Worm (Caenorhabditis elegans) whole organism, early embryonic: ENCODE measurements around the gene col-156.

Experiments
- aly-1 ChIP-seq: sonication (generic microtip); optimal IDR thresholded peaks from 2 replicates; lab custom pipeline; 2016; ENCODE audit warnings: missing genetic modification characterization, missing compliant biosample characterization
- ama-1 ChIP-seq: fragments of 150-350 bp; optimal IDR thresholded peaks from 2 replicates; lab custom pipeline; 2014
- sea-1 ChIP-seq: fragments of 200-800 bp; sonication (Bioruptor generic); conservative IDR thresholded peaks from 2 replicates; pipeline ENCODE4 v1.3.6; 2022; ENCODE audit warnings: missing genetic modification characterization, missing compliant biosample characterization
- tra-4 ChIP-seq: sonication (generic microtip); optimal IDR thresholded peaks from 2 replicates; lab custom pipeline; 2017; ENCODE audit warnings: missing genetic modification characterization, missing compliant biosample characterization

DNA sequence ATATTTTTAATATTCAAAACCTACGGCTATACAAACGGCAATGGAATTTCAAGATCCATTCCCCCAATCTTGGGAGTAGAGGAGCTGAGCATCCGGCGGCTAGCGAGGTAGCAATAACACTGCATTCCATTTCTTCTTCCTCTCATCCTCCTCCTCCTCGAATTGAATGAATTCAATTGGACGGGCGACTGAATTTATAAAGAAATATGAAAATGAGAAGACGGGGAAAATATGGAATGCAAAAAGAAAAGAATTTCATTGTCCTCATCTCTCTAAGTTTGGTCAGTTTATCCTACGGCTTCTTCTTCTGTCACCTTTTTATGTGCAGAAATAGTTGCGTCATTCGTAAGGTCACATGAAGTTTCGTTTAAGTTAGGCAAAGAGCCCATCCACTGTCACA lies 13.8 kb downstream of the col-156 start:
- TF ChIP-seq ama-1: no peak
- TF ChIP-seq aly-1 (tag; lab: Kevin White, UChicago): no peak
- no peak for TF ChIP-seq tra-4 (tag; lab: Kevin White, UChicago)
- no peak for TF ChIP-seq sea-1 (GFP tag; lab: Robert Waterston, UW)
